Worm (Caenorhabditis elegans) whole organism, young adult: Measurements from ENCODE around the gene cht-3.

Experiments
- C17E4.6 ChIP-seq: fragments of 200-800 bp; sonication (Bioruptor generic); IDR thresholded peaks from 2 replicates; pipeline ENCODE4 v1.3.6; 2022; ENCODE audit warnings: missing genetic modification reagents, missing genetic modification characterization, missing compliant biosample characterization
- F10E7.11 ChIP-seq: sonication (generic microtip); optimal IDR thresholded peaks from 2 replicates; lab custom pipeline; 2017; ENCODE audit warnings: mild to moderate bottlenecking, missing genetic modification characterization, moderate library complexity, missing compliant biosample characterization
- F22D6.2 ChIP-seq: sonication (generic microtip); optimal IDR thresholded peaks from 2 replicates; lab custom pipeline; 2016; ENCODE audit warnings: mild to moderate bottlenecking, missing genetic modification characterization, missing compliant biosample characterization
- F23B12.7 ChIP-seq: sonication (generic microtip); optimal IDR thresholded peaks from 2 replicates; lab custom pipeline; 2017; ENCODE audit warnings: missing genetic modification characterization, mild to moderate bottlenecking, missing compliant biosample characterization, antibody characterized with exemption, moderate library complexity; ENCODE audit not compliant: insufficient read depth
- F33H1.4 ChIP-seq: fragments of 200-800 bp; sonication (Bioruptor generic); IDR thresholded peaks from 2 replicates; pipeline ENCODE4 v1.3.6; 2022; ENCODE audit warnings: missing genetic modification reagents, missing genetic modification characterization, missing compliant biosample characterization
- F49E8.2 ChIP-seq: sonication (generic microtip); optimal IDR thresholded peaks from 3 replicates; lab custom pipeline; 2017; ENCODE audit warnings: missing genetic modification characterization, mild to moderate bottlenecking, missing compliant biosample characterization, antibody characterized with exemption, moderate library complexity; ENCODE audit not compliant: insufficient read depth
- F52B5.7 ChIP-seq: sonication (generic microtip); optimal IDR thresholded peaks from 2 replicates; lab custom pipeline; 2016; ENCODE audit warnings: mild to moderate bottlenecking, missing genetic modification characterization, missing compliant biosample characterization
- F55B11.4 ChIP-seq: sonication (generic microtip); optimal IDR thresholded peaks from 2 replicates; lab custom pipeline; 2016; ENCODE audit warnings: missing compliant biosample characterization, missing genetic modification characterization, borderline replicate concordance; ENCODE audit not compliant: insufficient read depth
- K12H6.12 ChIP-seq: fragments of 200-800 bp; sonication (Bioruptor generic); optimal IDR thresholded peaks from 2 replicates; lab custom pipeline; 2018; ENCODE audit warnings: mild to moderate bottlenecking, missing genetic modification characterization, missing compliant biosample characterization
- Y56A3A.18 ChIP-seq: fragments of 200-800 bp; sonication (Bioruptor generic); IDR thresholded peaks from 2 replicates; pipeline ENCODE4 v1.3.6; 2022; ENCODE audit warnings: missing genetic modification reagents, missing genetic modification characterization, missing compliant biosample characterization
- bed-1 ChIP-seq: fragments of 200-800 bp; sonication (Bioruptor generic); IDR thresholded peaks from 2 replicates; pipeline ENCODE4 v1.3.6; 2022; ENCODE audit warnings: missing genetic modification reagents, missing genetic modification characterization, missing compliant biosample characterization
- ccch-3 ChIP-seq: fragments of 200-800 bp; sonication (Bioruptor generic); optimal IDR thresholded peaks from 2 replicates; lab custom pipeline; 2018; ENCODE audit warnings: mild to moderate bottlenecking, missing genetic modification characterization, missing compliant biosample characterization
- cebp-1 ChIP-seq, 2 experiments: fragments of 200-800 bp in 1 of 2; sonication (Bioruptor generic) in 1 of 2; sonication (generic microtip) in 1 of 2; IDR thresholded peaks in 1 of 2; optimal IDR thresholded peaks in 1 of 2; 2 replicates each; pipeline versions ENCODE4 v1.3.6 to Lab custom; 2017 to 2022; ENCODE audit warnings: missing compliant biosample characterization in 2 of 2, missing genetic modification characterization in 2 of 2, mild to moderate bottlenecking in 1 of 2, missing genetic modification reagents in 1 of 2, moderate library complexity in 1 of 2
- ceh-100 ChIP-seq: fragments of 200-800 bp; sonication (Bioruptor generic); IDR thresholded peaks from 2 replicates; pipeline ENCODE4 v1.3.6; 2022; ENCODE audit warnings: missing genetic modification reagents, missing genetic modification characterization, missing compliant biosample characterization
- die-1 ChIP-seq: sonication (generic microtip); optimal IDR thresholded peaks from 2 replicates; lab custom pipeline; 2016; ENCODE audit warnings: missing genotype, mild to moderate bottlenecking, missing genetic modification characterization, missing compliant biosample characterization
- dpl-1 ChIP-seq: fragments of 150-350 bp; optimal IDR thresholded peaks from 2 replicates; lab custom pipeline; 2014; ENCODE audit warnings: missing biosample characterization, missing genetic modification reagents, missing genetic modification characterization
- efl-1 ChIP-seq: fragments of 150-350 bp; optimal IDR thresholded peaks from 2 replicates; lab custom pipeline; 2014; ENCODE audit warnings: missing biosample characterization, missing genetic modification reagents, missing genetic modification characterization
- egl-18 ChIP-seq: fragments of 200-800 bp; sonication (Bioruptor generic); IDR thresholded peaks from 2 replicates; pipeline ENCODE4 v1.3.6; 2022; ENCODE audit warnings: missing genetic modification reagents, missing genetic modification characterization, missing compliant biosample characterization
- ekl-4 ChIP-seq: fragments of 200-800 bp; sonication (Bioruptor generic); IDR thresholded peaks from 2 replicates; pipeline ENCODE4 v1.3.6; 2022; ENCODE audit warnings: missing genetic modification reagents, missing genetic modification characterization, missing compliant biosample characterization
- hlh-12 ChIP-seq: sonication (generic microtip); optimal IDR thresholded peaks from 2 replicates; lab custom pipeline; 2016; ENCODE audit warnings: missing genetic modification characterization, missing compliant biosample characterization
- hmg-1.2 ChIP-seq: fragments of 200-800 bp; sonication (Bioruptor generic); IDR thresholded peaks from 2 replicates; pipeline ENCODE4 v1.3.6; 2022; ENCODE audit warnings: missing genetic modification reagents, missing genetic modification characterization, missing compliant biosample characterization
- hmg-20 ChIP-seq: fragments of 200-800 bp; sonication (Bioruptor generic); IDR thresholded peaks from 2 replicates; pipeline ENCODE4 v1.3.6; 2022; ENCODE audit warnings: missing genetic modification reagents, missing genetic modification characterization, missing compliant biosample characterization
- hsf-1 ChIP-seq: fragments of 200-800 bp; sonication (Bioruptor generic); IDR thresholded peaks from 2 replicates; pipeline ENCODE4 v1.3.6; 2022; ENCODE audit warnings: missing genetic modification reagents, missing genetic modification characterization, missing compliant biosample characterization
- let-526 ChIP-seq: fragments of 200-800 bp; sonication (Bioruptor generic); IDR thresholded peaks from 2 replicates; pipeline ENCODE4 v1.3.6; 2022; ENCODE audit warnings: missing genetic modification reagents, missing genetic modification characterization, missing compliant biosample characterization
- let-607 ChIP-seq, 2 experiments: fragments of 200-800 bp in 1 of 2; sonication (Bioruptor generic) in 1 of 2; sonication (generic microtip) in 1 of 2; optimal IDR thresholded peaks; 2 replicates each; lab custom pipeline; 2016 to 2018; ENCODE audit warnings: mild to moderate bottlenecking in 2 of 2, missing compliant biosample characterization in 2 of 2, missing genetic modification characterization in 2 of 2, moderate library complexity in 2 of 2, missing genotype in 1 of 2
- lin-26 ChIP-seq: fragments of 200-800 bp; sonication (Bioruptor generic); IDR thresholded peaks from 2 replicates; pipeline ENCODE4 v1.3.6; 2022; ENCODE audit warnings: missing genetic modification reagents, missing genetic modification characterization, missing compliant biosample characterization
- lin-40 ChIP-seq: sonication (generic microtip); optimal IDR thresholded peaks from 2 replicates; lab custom pipeline; 2016; ENCODE audit warnings: missing genetic modification characterization, mild to moderate bottlenecking, missing compliant biosample characterization, missing genotype, missing genetic modification reagents
- lin-54 ChIP-seq: fragments of 200-800 bp; sonication (Bioruptor generic); optimal IDR thresholded peaks from 2 replicates; lab custom pipeline; 2018; ENCODE audit warnings: mild to moderate bottlenecking, missing genetic modification characterization, missing compliant biosample characterization
- madf-6 ChIP-seq: fragments of 200-800 bp; sonication (Bioruptor generic); IDR thresholded peaks from 2 replicates; pipeline ENCODE4 v1.3.6; 2022; ENCODE audit warnings: missing genetic modification reagents, missing genetic modification characterization, missing compliant biosample characterization
- madf-8 ChIP-seq: fragments of 200-800 bp; sonication (Bioruptor generic); conservative IDR thresholded peaks from 2 replicates; pipeline ENCODE4 v1.3.6; 2022; ENCODE audit warnings: missing genetic modification reagents, missing genetic modification characterization, missing compliant biosample characterization
- mel-28 ChIP-seq: sonication (generic microtip); optimal IDR thresholded peaks from 2 replicates; lab custom pipeline; 2016; ENCODE audit warnings: borderline replicate concordance, mild to moderate bottlenecking, missing genetic modification characterization, missing compliant biosample characterization
- nhr-179 ChIP-seq: sonication (generic microtip); optimal IDR thresholded peaks from 2 replicates; lab custom pipeline; 2016; ENCODE audit warnings: mild to moderate bottlenecking, missing genetic modification characterization, missing compliant biosample characterization
- nhr-90 ChIP-seq: sonication (generic microtip); optimal IDR thresholded peaks from 2 replicates; lab custom pipeline; 2016; ENCODE audit warnings: missing genotype, mild to moderate bottlenecking, missing genetic modification characterization, missing compliant biosample characterization
- rcor-1 ChIP-seq: fragments of 200-800 bp; sonication (Bioruptor generic); IDR thresholded peaks from 2 replicates; pipeline ENCODE4 v1.3.6; 2022; ENCODE audit warnings: missing genetic modification reagents, missing genetic modification characterization, missing compliant biosample characterization
- sdz-38 ChIP-seq: sonication (generic microtip); optimal IDR thresholded peaks from 2 replicates; lab custom pipeline; 2016; ENCODE audit warnings: missing genotype, missing genetic modification characterization, missing compliant biosample characterization
- sea-2 ChIP-seq: fragments of 200-800 bp; sonication (Bioruptor generic); IDR thresholded peaks from 2 replicates; pipeline ENCODE4 v1.3.6; 2022; ENCODE audit warnings: missing genetic modification characterization, missing compliant biosample characterization
- snpc-1.3 ChIP-seq: sonication (generic microtip); optimal IDR thresholded peaks from 2 replicates; lab custom pipeline; 2017; ENCODE audit warnings: missing genetic modification characterization, mild to moderate bottlenecking, missing compliant biosample characterization, antibody characterized with exemption, moderate library complexity, missing genotype, missing genetic modification reagents; ENCODE audit not compliant: insufficient read depth
- snpc-4 ChIP-seq, 5 experiments: fragments of 150-350 bp in 1 of 5; sonication (generic microtip) in 4 of 5; optimal IDR thresholded peaks; 2 replicates each; lab custom pipeline; 2014 to 2018; ENCODE audit warnings: missing genetic modification characterization in 5 of 5, missing biosample characterization in 3 of 5, antibody characterized with exemption in 2 of 5, mild to moderate bottlenecking in 2 of 5, missing compliant biosample characterization in 2 of 5, missing genotype in 2 of 5, moderate library complexity in 2 of 5, missing genetic modification reagents in 1 of 5
- zim-3 ChIP-seq: sonication (generic microtip); optimal IDR thresholded peaks from 2 replicates; lab custom pipeline; 2017; ENCODE audit warnings: mild to moderate bottlenecking, missing genetic modification characterization, moderate library complexity, missing compliant biosample characterization
- ztf-25 ChIP-seq: fragments of 200-800 bp; sonication (Bioruptor generic); IDR thresholded peaks from 2 replicates; pipeline ENCODE4 v1.3.6; 2022; ENCODE audit warnings: missing genetic modification reagents, missing genetic modification characterization, missing compliant biosample characterization
- ztf-26 ChIP-seq: sonication (generic microtip); optimal IDR thresholded peaks from 2 replicates; lab custom pipeline; 2017; ENCODE audit warnings: missing genetic modification characterization, missing compliant biosample characterization
- ztf-6 ChIP-seq: fragments of 200-800 bp; sonication (Bioruptor generic); IDR thresholded peaks from 2 replicates; pipeline ENCODE4 v1.3.6; 2022; ENCODE audit warnings: missing genetic modification reagents, missing genetic modification characterization, missing compliant biosample characterization

cht-3 gene

DNA sequence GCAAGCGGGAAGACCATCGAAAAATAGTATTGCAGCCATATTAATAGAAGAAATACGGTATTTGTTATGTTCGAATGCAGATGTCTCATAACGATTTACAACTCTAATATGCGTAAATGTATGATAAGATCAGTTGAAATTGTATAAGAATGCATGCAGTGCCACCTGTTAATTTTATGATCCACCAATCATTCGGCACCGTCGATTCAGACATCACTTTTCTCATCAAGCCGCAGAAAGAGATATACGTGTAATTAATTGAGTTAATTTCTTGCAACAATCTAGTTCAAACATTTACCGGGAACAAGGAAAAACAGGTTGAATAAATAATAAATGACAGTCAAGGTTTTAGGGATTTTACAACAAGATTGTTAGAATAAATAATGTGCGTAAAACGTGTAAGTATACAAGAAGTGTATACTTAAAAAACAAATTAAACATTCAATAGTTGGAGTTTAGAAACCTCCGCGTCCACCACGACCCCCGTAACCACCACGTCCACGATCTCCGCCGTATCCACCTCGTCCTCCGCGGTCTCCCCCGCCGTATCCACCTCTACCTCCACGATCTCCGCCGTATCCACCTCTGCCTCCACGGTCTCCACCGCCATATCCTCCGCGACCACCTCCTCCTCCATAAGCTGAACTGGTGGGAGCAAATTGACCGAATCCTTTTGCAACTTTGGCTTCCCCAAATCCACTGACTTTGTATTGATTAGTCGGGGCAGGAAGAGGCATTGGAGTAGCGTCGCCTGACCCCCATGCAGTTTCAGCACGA, 29.1 kb upstream of the cht-3 start (continued):
- no peak for TF ChIP-seq mel-28 (tag; lab: Kevin White, UChicago)
- no peak for TF ChIP-seq dpl-1 (GFP tag; lab: Kevin White, UChicago)
- no peak for TF ChIP-seq F22D6.2 (tag; lab: Kevin White, UChicago)
- TF ChIP-seq zim-3 = no peak
- TF ChIP-seq egl-18 (GFP tag; lab: Robert Waterston, UW) = peak; percentile 78; the same call in 1 of the 2 replicates
- TF ChIP-seq lin-26 = peak; percentile 64; the same call in 1 of the 2 replicates
- TF ChIP-seq Y56A3A.18 (GFP tag; lab: Robert Waterston, UW) = peak; percentile 86; the same call in 1 of the 2 replicates
- no peak for TF ChIP-seq lin-40 (tag; lab: Kevin White, UChicago)
- no peak for TF ChIP-seq hlh-12 (tag; lab: Kevin White, UChicago)
- TF ChIP-seq cebp-1 (GFP tag; IDR thresholded peaks at IDR 0.05; lab: Robert Waterston, UW) = no peak
- TF ChIP-seq cebp-1 (tag; optimal IDR thresholded peaks at IDR 0.05; lab: Kevin White, UChicago) = no peak
- peak; percentile 53 for TF ChIP-seq snpc-1.3 (tag; lab: Kevin White, UChicago)
- TF ChIP-seq sea-2 (GFP tag; lab: Robert Waterston, UW) = no peak
- TF ChIP-seq hmg-20 (GFP tag; lab: Robert Waterston, UW) = no peak
- TF ChIP-seq ztf-25 (GFP tag; lab: Robert Waterston, UW) = no peak
- TF ChIP-seq F23B12.7 = no peak
- TF ChIP-seq ztf-26 = no peak
- TF ChIP-seq die-1 (tag; lab: Kevin White, UChicago) = peak; percentile 11
- no peak for TF ChIP-seq ztf-6
- TF ChIP-seq F49E8.2 (tag; lab: Kevin White, UChicago) = peak; percentile 82
- no peak for TF ChIP-seq nhr-90
- peak; percentile 58; the same call in 1 of the 2 replicates for TF ChIP-seq ceh-100 (GFP tag; lab: Robert Waterston, UW)
- no peak for TF ChIP-seq let-607 (tag; optimal IDR thresholded peaks at IDR 0.05; lab: Kevin White, UChicago)
- no peak for TF ChIP-seq C17E4.6
- TF ChIP-seq let-526 (GFP tag; lab: Robert Waterston, UW) = no peak
- TF ChIP-seq ccch-3 (GFP tag; lab: Kevin White, UChicago) = no peak
- TF ChIP-seq efl-1 (GFP tag; lab: Kevin White, UChicago) = peak; percentile 0
- TF ChIP-seq F52B5.7 = no peak
- no peak for TF ChIP-seq F55B11.4 (tag; lab: Kevin White, UChicago)
- no peak for TF ChIP-seq F10E7.11 (tag; lab: Kevin White, UChicago)
- no peak for TF ChIP-seq sdz-38
- TF ChIP-seq bed-1 (GFP tag; lab: Robert Waterston, UW) = no peak
- no peak for TF ChIP-seq K12H6.12 (tag; lab: Kevin White, UChicago)
- peak; percentile 75 for TF ChIP-seq rcor-1 (GFP tag; lab: Robert Waterston, UW)
- peak; percentile 84 for TF ChIP-seq ekl-4 (GFP tag; lab: Robert Waterston, UW)
- TF ChIP-seq madf-8 = no peak

DNA sequence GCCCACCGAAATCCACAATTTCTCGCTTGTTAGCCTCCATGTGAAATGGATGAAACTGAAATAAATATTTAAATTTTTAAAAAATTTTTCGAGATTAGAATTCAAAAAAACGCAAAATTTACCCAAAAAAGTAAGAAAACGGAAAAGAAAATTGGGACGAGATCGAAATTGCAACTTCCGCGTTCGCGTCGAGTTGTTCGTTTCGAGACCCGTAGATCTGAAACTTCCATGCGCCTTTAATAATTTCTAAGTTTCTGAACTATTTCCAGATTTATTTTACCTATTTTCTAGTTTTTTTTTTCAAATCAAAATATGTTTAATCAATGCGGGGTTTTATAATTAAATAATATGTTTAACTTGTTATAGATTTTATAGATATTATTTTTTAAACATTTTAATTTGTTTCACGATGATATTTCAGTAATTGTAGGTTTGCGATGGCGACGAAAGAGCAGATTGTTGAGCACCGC, 26.3 kb upstream of the cht-3 start, which contains the start of the genes pgl-1 and him-3:
Gene pgl-1 (minus strand): TSS at position 230 of the 470 bp plus-strand sequence.
Gene him-3 (plus strand): TSS at position 420 of the 470 bp plus-strand sequence.
- TF ChIP-seq madf-8 (no peak), F33H1.4 (peak; percentile 72), lin-54 (GFP tag; lab: Kevin White, UChicago) (no peak), hsf-1 (GFP tag; lab: Robert Waterston, UW) (no peak), snpc-4 (GFP tag; optimal IDR thresholded peaks at IDR 0.05; lab: Kevin White, UChicago) (no peak), snpc-4 (tag; optimal IDR thresholded peaks at IDR 0.05; lab: Kevin White, UChicago) (peak in 2 of 4 experiments; percentile 9 to 17), C17E4.6 (no peak), hmg-1.2 (GFP tag; lab: Robert Waterston, UW) (no peak), nhr-179 (tag; lab: Kevin White, UChicago) (no peak), efl-1 (GFP tag; lab: Kevin White, UChicago) (peak; percentile 56), madf-6 (GFP tag; lab: Robert Waterston, UW) (peak; percentile 52)
